Fruit fly (Drosophila melanogaster): ENCODE results near the gene CG14932.

CG14932 gene

dm6 chr2L:11807697-11808226, 18.0 kb downstream of the CG14932 start (continued):
- TF ChIP-seq sna (GFP tag; IDR thresholded peaks at IDR 0.05; ENCODE audit: partially characterized antibody): no peak
- TF ChIP-seq CG10565 (GFP tag; optimal IDR thresholded peaks at IDR 0.05): no peak
- peak; percentile 62 for TF ChIP-seq CG18599 (GFP tag; optimal IDR thresholded peaks at IDR 0.05)
- TF ChIP-seq gcm2 (GFP tag; optimal IDR thresholded peaks at IDR 0.05): no peak
- no peak for TF ChIP-seq dysf (GFP tag; IDR thresholded peaks at IDR 0.05)
- no peak for TF ChIP-seq H2.0 (GFP tag; IDR thresholded peaks at IDR 0.05)
- no peak for TF ChIP-seq D19B (GFP tag; optimal IDR thresholded peaks at IDR 0.05)
- no peak for TF ChIP-seq eve (GFP tag; optimal IDR thresholded peaks at IDR 0.05)
- no peak for TF ChIP-seq cwo (GFP tag; optimal IDR thresholded peaks at IDR 0.05)
- no peak for TF ChIP-seq stwl (tag; optimal IDR thresholded peaks at IDR 0.05)
- no peak for TF ChIP-seq bowl (GFP tag; IDR thresholded peaks at IDR 0.05)
- TF ChIP-seq prd (optimal IDR thresholded peaks at IDR 0.05): no peak
- TF ChIP-seq prd (GFP tag; IDR thresholded peaks at IDR 0.05): no peak
- TF ChIP-seq CG18619 (GFP tag; optimal IDR thresholded peaks at IDR 0.05): no peak
- no peak for TF ChIP-seq CG11398 (GFP tag; optimal IDR thresholded peaks at IDR 0.05)
- TF ChIP-seq fd96Cb (tag; optimal IDR thresholded peaks at IDR 0.05): no peak
- no peak for TF ChIP-seq danr (GFP tag; IDR thresholded peaks at IDR 0.05)
- no peak for TF ChIP-seq CG32772 (GFP tag; IDR thresholded peaks at IDR 0.05)
- TF ChIP-seq D (optimal IDR thresholded peaks at IDR 0.05): no peak
- TF ChIP-seq D (GFP tag; optimal IDR thresholded peaks at IDR 0.05): no peak
- no peak for TF ChIP-seq hkb (optimal IDR thresholded peaks at IDR 0.05)
- TF ChIP-seq hkb (GFP tag; IDR thresholded peaks at IDR 0.05): no peak
- TF ChIP-seq CG43689 (GFP tag; IDR thresholded peaks at IDR 0.05): no peak
- TF ChIP-seq ERR (GFP tag; optimal IDR thresholded peaks at IDR 0.05): peak; percentile 27
- TF ChIP-seq phol (tag; optimal IDR thresholded peaks at IDR 0.05): no peak
- no peak for TF ChIP-seq CG5953 (GFP tag; IDR thresholded peaks at IDR 0.05)
- TF ChIP-seq CG17328 (GFP tag; IDR thresholded peaks at IDR 0.05): peak; percentile 36; the same call in 1 of the 2 replicates
- peak; percentile 9; the same call in 1 of the 2 replicates for TF ChIP-seq E2f1 (GFP tag; IDR thresholded peaks at IDR 0.05)
- TF ChIP-seq CG12104 (GFP tag; optimal IDR thresholded peaks at IDR 0.05): no peak
- TF ChIP-seq lbe (GFP tag; optimal IDR thresholded peaks at IDR 0.05): no peak
- no peak for TF ChIP-seq CG1792 (GFP tag; optimal IDR thresholded peaks at IDR 0.05)
- no peak for TF ChIP-seq CG13123 (GFP tag; optimal IDR thresholded peaks at IDR 0.05)
- no peak for TF ChIP-seq CG4730 (GFP tag; IDR thresholded peaks at IDR 0.05)
- no peak for TF ChIP-seq Camta (GFP tag; optimal IDR thresholded peaks at IDR 0.05)
- TF ChIP-seq pita (GFP tag; optimal IDR thresholded peaks at IDR 0.05): no peak
- no peak for TF ChIP-seq emc (GFP tag; optimal IDR thresholded peaks at IDR 0.05)
- no peak for TF ChIP-seq ham (GFP tag; IDR thresholded peaks at IDR 0.05)
- TF ChIP-seq C15 (GFP tag; IDR thresholded peaks at IDR 0.05): no peak
- TF ChIP-seq Oli (tag; optimal IDR thresholded peaks at IDR 0.05): no peak
- TF ChIP-seq CG15073 (GFP tag; optimal IDR thresholded peaks at IDR 0.05): peak; percentile 87
- no peak for TF ChIP-seq Asciz (GFP tag; optimal IDR thresholded peaks at IDR 0.05)
- peak; percentile 60 for TF ChIP-seq ftz-f1 (GFP tag; optimal IDR thresholded peaks at IDR 0.05)
- peak; percentile 93 for TF ChIP-seq pros (GFP tag; optimal IDR thresholded peaks at IDR 0.05)
- peak; percentile 5 for TF ChIP-seq kah (GFP tag; optimal IDR thresholded peaks at IDR 0.05)
- TF ChIP-seq bcd (GFP tag; optimal IDR thresholded peaks at IDR 0.05): no peak
- TF ChIP-seq CG10147 (GFP tag; optimal IDR thresholded peaks at IDR 0.05): no peak
- TF ChIP-seq stc (GFP tag; IDR thresholded peaks at IDR 0.05): no peak
- no peak for TF ChIP-seq ken (GFP tag; IDR thresholded peaks at IDR 0.05)
- TF ChIP-seq CrebB (tag; optimal IDR thresholded peaks at IDR 0.05): peak; percentile 7
- peak; percentile 12 for TF ChIP-seq Hand (GFP tag; optimal IDR thresholded peaks at IDR 0.05)
- TF ChIP-seq CG12391 (tag; optimal IDR thresholded peaks at IDR 0.05): no peak
- TF ChIP-seq Dref (GFP tag; IDR thresholded peaks at IDR 0.05): 0 out of 2 replicates have a peak, but pooled peaks have one; percentile 23
- peak; percentile 98 for TF ChIP-seq CG6175 (GFP tag; IDR thresholded peaks at IDR 0.05)

All from whole organism, embryonic.